Fruit fly (Drosophila melanogaster): ENCODE results near the gene pon.

The pon gene

dm6 chrX:4678146-4678912 is 42.2 kb downstream of the pon start:
- TF ChIP-seq ttk (optimal IDR thresholded peaks at IDR 0.05): no peak
- TF ChIP-seq insv (optimal IDR thresholded peaks at IDR 0.05): no peak
- no peak for TF ChIP-seq psq (optimal IDR thresholded peaks at IDR 0.05)
- TF ChIP-seq Sin3A (optimal IDR thresholded peaks at IDR 0.05): no peak
- no peak for TF ChIP-seq h (optimal IDR thresholded peaks at IDR 0.05)
- TF ChIP-seq Myc (optimal IDR thresholded peaks at IDR 0.05): no peak

dm6 chrX:4678913-4679812 is 43.0 kb downstream of the pon start, which contains the start of gene fzr:
TSS of gene fzr (minus strand) at chrX:4679537.
- no peak for TF ChIP-seq ttk (optimal IDR thresholded peaks at IDR 0.05)
- no peak for TF ChIP-seq h (optimal IDR thresholded peaks at IDR 0.05)
- no peak for TF ChIP-seq Myc (optimal IDR thresholded peaks at IDR 0.05)
- TF ChIP-seq Sin3A (optimal IDR thresholded peaks at IDR 0.05): no peak
- TF ChIP-seq insv (optimal IDR thresholded peaks at IDR 0.05): no peak
- no peak for TF ChIP-seq psq (optimal IDR thresholded peaks at IDR 0.05)

- TF ChIP-seq Myc (optimal IDR thresholded peaks at IDR 0.05) (no peak), psq (optimal IDR thresholded peaks at IDR 0.05) (no peak), h (optimal IDR thresholded peaks at IDR 0.05) (no peak), insv (optimal IDR thresholded peaks at IDR 0.05) (no peak), ttk (optimal IDR thresholded peaks at IDR 0.05) (no peak), Sin3A (optimal IDR thresholded peaks at IDR 0.05) (no peak)
Observed at dm6 chrX:4679813-4680381, 43.8 kb downstream of the pon start.

- TF ChIP-seq Sin3A (optimal IDR thresholded peaks at IDR 0.05): no peak
- TF ChIP-seq ttk (optimal IDR thresholded peaks at IDR 0.05): no peak
- no peak for TF ChIP-seq insv (optimal IDR thresholded peaks at IDR 0.05)
- no peak for TF ChIP-seq psq (optimal IDR thresholded peaks at IDR 0.05)
- TF ChIP-seq Myc (optimal IDR thresholded peaks at IDR 0.05): no peak
- TF ChIP-seq h (optimal IDR thresholded peaks at IDR 0.05): no peak
Observed at dm6 chrX:4684444-4684924, 48.4 kb downstream of the pon start.

dm6 chrX:4686150-4686549 is 50.0 kb downstream of the pon start:
- TF ChIP-seq Sin3A (optimal IDR thresholded peaks at IDR 0.05) (no peak), psq (optimal IDR thresholded peaks at IDR 0.05) (no peak), insv (optimal IDR thresholded peaks at IDR 0.05) (no peak), Myc (optimal IDR thresholded peaks at IDR 0.05) (no peak), ttk (optimal IDR thresholded peaks at IDR 0.05) (no peak), h (optimal IDR thresholded peaks at IDR 0.05) (no peak)

- TF ChIP-seq insv (optimal IDR thresholded peaks at IDR 0.05) (no peak), ttk (optimal IDR thresholded peaks at IDR 0.05) (no peak), psq (optimal IDR thresholded peaks at IDR 0.05) (no peak), Myc (optimal IDR thresholded peaks at IDR 0.05) (no peak)
Observed at dm6 chrX:4686723-4687122, 50.6 kb downstream of the pon start, which contains the start of gene Pp2C1. TSS of gene Pp2C1 (minus strand) at chrX:4686903.

dm6 chrX:4687778-4688399 is 51.8 kb downstream of the pon start, which contains the start of gene ctp:
TSS of gene ctp (plus strand) at chrX:4687800.
- TF ChIP-seq psq (optimal IDR thresholded peaks at IDR 0.05): peak; percentile 95
- TF ChIP-seq h (optimal IDR thresholded peaks at IDR 0.05): no peak
